Worm (Caenorhabditis elegans) whole organism, L3 larva: ENCODE results near the gene Y39A1A.17.

ENCODE experiments used
- R02D3.7 ChIP-seq: fragments of 150-350 bp; optimal IDR thresholded peaks from 2 replicates; lab custom pipeline; 2014; ENCODE audit warnings: missing biosample characterization, missing genetic modification characterization
- ZK546.5 ChIP-seq: sonication (generic microtip); optimal IDR thresholded peaks from 2 replicates; lab custom pipeline; 2017; ENCODE audit warnings: missing biosample characterization, missing genetic modification characterization
- aly-2 ChIP-seq: fragments of 150-350 bp; optimal IDR thresholded peaks from 2 replicates; lab custom pipeline; 2014; ENCODE audit warnings: missing biosample characterization, missing genetic modification characterization
- ama-1 ChIP-seq: fragments of 150-350 bp; optimal IDR thresholded peaks from 2 replicates; lab custom pipeline; 2018
- ceh-16 ChIP-seq: sonication (generic microtip); optimal IDR thresholded peaks from 2 replicates; lab custom pipeline; 2017; ENCODE audit warnings: missing biosample characterization, missing genetic modification characterization
- ceh-28 ChIP-seq: fragments of 150-350 bp; optimal IDR thresholded peaks from 2 replicates; lab custom pipeline; 2014; ENCODE audit warnings: missing biosample characterization, missing genetic modification reagents, missing genetic modification characterization
- ceh-82 ChIP-seq: fragments of 150-350 bp; optimal IDR thresholded peaks from 2 replicates; lab custom pipeline; 2014; ENCODE audit warnings: missing biosample characterization, missing genetic modification characterization
- ceh-9 ChIP-seq: sonication (generic microtip); optimal IDR thresholded peaks from 2 replicates; lab custom pipeline; 2018; ENCODE audit warnings: missing biosample characterization, missing genetic modification characterization
- daf-12 ChIP-seq: fragments of 150-350 bp; optimal IDR thresholded peaks from 2 replicates; lab custom pipeline; 2014; ENCODE audit warnings: missing biosample characterization, missing genetic modification reagents, missing genetic modification characterization
- egl-27 ChIP-seq: sonication (generic microtip); optimal IDR thresholded peaks from 4 replicates; lab custom pipeline; 2017; ENCODE audit warnings: missing biosample characterization, missing genetic modification reagents, missing genetic modification characterization
- egl-5 ChIP-seq: fragments of 150-350 bp; optimal IDR thresholded peaks from 2 replicates; lab custom pipeline; 2017; ENCODE audit warnings: missing biosample characterization, missing genetic modification reagents, missing genetic modification characterization, inconsistent platforms
- elt-1 ChIP-seq: fragments of 150-350 bp; optimal IDR thresholded peaks from 2 replicates; lab custom pipeline; 2014; ENCODE audit warnings: missing biosample characterization, missing genetic modification characterization
- elt-2 ChIP-seq: sonication (generic microtip); optimal IDR thresholded peaks from 2 replicates; lab custom pipeline; 2016; ENCODE audit warnings: missing genetic modification reagents, mild to moderate bottlenecking, missing genetic modification characterization, missing compliant biosample characterization
- eor-1 ChIP-seq, 2 experiments: fragments of 150-350 bp; optimal IDR thresholded peaks; 2 replicates each; lab custom pipeline; 2014 to 2018; ENCODE audit warnings: missing biosample characterization in 2 of 2, missing genetic modification characterization in 2 of 2
- fkh-10 ChIP-seq: sonication (generic microtip); optimal IDR thresholded peaks from 2 replicates; lab custom pipeline; 2017; ENCODE audit warnings: missing biosample characterization, missing genetic modification reagents, missing genetic modification characterization
- fkh-2 ChIP-seq: fragments of 150-350 bp; optimal IDR thresholded peaks from 2 replicates; lab custom pipeline; 2014; ENCODE audit warnings: missing biosample characterization, missing genetic modification reagents, missing genetic modification characterization
- fos-1 ChIP-seq: fragments of 150-350 bp; optimal IDR thresholded peaks from 2 replicates; lab custom pipeline; 2014; ENCODE audit warnings: missing biosample characterization, missing genetic modification characterization
- hmg-11 ChIP-seq: sonication (generic microtip); optimal IDR thresholded peaks from 2 replicates; lab custom pipeline; 2016; ENCODE audit warnings: missing genetic modification characterization, missing compliant biosample characterization
- jun-1 ChIP-seq: fragments of 150-350 bp; optimal IDR thresholded peaks from 2 replicates; lab custom pipeline; 2014; ENCODE audit warnings: missing biosample characterization, missing genetic modification reagents, missing genetic modification characterization
- lin-15B ChIP-seq: fragments of 150-350 bp; optimal IDR thresholded peaks from 2 replicates; lab custom pipeline; 2014; ENCODE audit warnings: missing biosample characterization, missing genetic modification characterization
- lin-39 ChIP-seq: fragments of 150-350 bp; optimal IDR thresholded peaks from 2 replicates; lab custom pipeline; 2018; ENCODE audit warnings: missing biosample characterization, missing genetic modification reagents, missing genetic modification characterization
- lsy-12 ChIP-seq: sonication (generic microtip); optimal IDR thresholded peaks from 2 replicates; lab custom pipeline; 2016; ENCODE audit warnings: mild to moderate bottlenecking, missing genetic modification characterization, missing compliant biosample characterization
- mdl-1 ChIP-seq: fragments of 150-350 bp; optimal IDR thresholded peaks from 2 replicates; lab custom pipeline; 2014; ENCODE audit warnings: missing biosample characterization, missing genetic modification characterization
- mml-1 ChIP-seq: fragments of 150-350 bp; sonication (generic microtip); optimal IDR thresholded peaks from 3 replicates; lab custom pipeline; 2014; ENCODE audit warnings: missing biosample characterization, missing genetic modification characterization
- nfya-1 ChIP-seq: sonication (generic microtip); optimal IDR thresholded peaks from 2 replicates; lab custom pipeline; 2017; ENCODE audit warnings: missing genetic modification characterization, mild to moderate bottlenecking, missing compliant biosample characterization, antibody characterized with exemption, moderate library complexity; ENCODE audit not compliant: insufficient read depth
- nhr-11 ChIP-seq: fragments of 150-350 bp; optimal IDR thresholded peaks from 2 replicates; lab custom pipeline; 2014; ENCODE audit warnings: missing biosample characterization, missing genetic modification characterization
- nhr-23 ChIP-seq: fragments of 150-350 bp; optimal IDR thresholded peaks from 2 replicates; lab custom pipeline; 2014; ENCODE audit warnings: missing biosample characterization, missing genetic modification reagents, missing genetic modification characterization
- nhr-237 ChIP-seq: fragments of 150-350 bp; optimal IDR thresholded peaks from 2 replicates; lab custom pipeline; 2014; ENCODE audit warnings: missing biosample characterization, missing genetic modification characterization
- nhr-25 ChIP-seq: sonication (generic microtip); optimal IDR thresholded peaks from 2 replicates; lab custom pipeline; 2017; ENCODE audit warnings: missing biosample characterization, missing genetic modification characterization
- nhr-28 ChIP-seq: fragments of 150-350 bp; optimal IDR thresholded peaks from 2 replicates; lab custom pipeline; 2014; ENCODE audit warnings: missing biosample characterization, missing genetic modification characterization
- nhr-43 ChIP-seq: sonication (generic microtip); optimal IDR thresholded peaks from 2 replicates; lab custom pipeline; 2016; ENCODE audit warnings: mild to moderate bottlenecking, missing genetic modification characterization, missing compliant biosample characterization; ENCODE audit not compliant: poor library complexity, severe bottlenecking
- nhr-67 ChIP-seq: fragments of 150-350 bp; optimal IDR thresholded peaks from 2 replicates; lab custom pipeline; 2014; ENCODE audit warnings: missing biosample characterization, missing genetic modification characterization
- nhr-76 ChIP-seq: fragments of 150-350 bp; sonication (generic microtip); optimal IDR thresholded peaks from 5 replicates; lab custom pipeline; 2014; ENCODE audit warnings: missing biosample characterization, missing genetic modification characterization
- nhr-77 ChIP-seq: fragments of 150-350 bp; optimal IDR thresholded peaks from 2 replicates; lab custom pipeline; 2014; ENCODE audit warnings: missing biosample characterization, missing genetic modification characterization
- pha-4 ChIP-seq: fragments of 150-350 bp; optimal IDR thresholded peaks from 2 replicates; lab custom pipeline; 2014; ENCODE audit warnings: missing biosample characterization, missing genetic modification reagents, missing genetic modification characterization
- pqm-1 ChIP-seq: fragments of 150-350 bp; optimal IDR thresholded peaks from 2 replicates; lab custom pipeline; 2017; ENCODE audit warnings: missing biosample characterization, missing genetic modification characterization, inconsistent platforms
- sea-2 ChIP-seq: fragments of 150-350 bp; sonication (generic microtip); optimal IDR thresholded peaks from 4 replicates; lab custom pipeline; 2014; ENCODE audit warnings: missing biosample characterization, missing genetic modification reagents, missing genetic modification characterization
- skn-1 ChIP-seq: fragments of 150-350 bp; optimal IDR thresholded peaks from 2 replicates; lab custom pipeline; 2014; ENCODE audit warnings: missing biosample characterization, missing genetic modification characterization
- snpc-4 ChIP-seq: fragments of 150-350 bp; optimal IDR thresholded peaks from 2 replicates; lab custom pipeline; 2014; ENCODE audit warnings: missing biosample characterization, missing genetic modification characterization
- unc-39 ChIP-seq: sonication (generic microtip); optimal IDR thresholded peaks from 4 replicates; lab custom pipeline; 2017; ENCODE audit warnings: missing biosample characterization, missing genetic modification characterization
- unc-62 ChIP-seq: fragments of 150-350 bp; sonication (generic microtip); optimal IDR thresholded peaks from 4 replicates; lab custom pipeline; 2014; ENCODE audit warnings: missing biosample characterization, missing genetic modification reagents, missing genetic modification characterization
- zag-1 ChIP-seq: fragments of 150-350 bp; optimal IDR thresholded peaks from 2 replicates; lab custom pipeline; 2014; ENCODE audit warnings: missing biosample characterization, missing genetic modification characterization
- ztf-11 ChIP-seq: fragments of 150-350 bp; optimal IDR thresholded peaks from 2 replicates; lab custom pipeline; 2014; ENCODE audit warnings: missing biosample characterization, missing genetic modification characterization

Y39A1A.17 gene

ce11 chrIII:10720170-10720569 is 29.3 kb upstream of the Y39A1A.17 start (continued):
- TF ChIP-seq lin-15B (peak; percentile 80), egl-5 (peak; percentile 82), nfya-1 (tag; lab: Kevin White, UChicago) (peak; percentile 97), R02D3.7 (peak; percentile 56), ama-1 (lab: Kevin White, UChicago) (peak; percentile 35), nhr-76 (tag; lab: Kevin White, UChicago) (no peak), hmg-11 (tag; lab: Kevin White, UChicago) (peak; percentile 98), ceh-16 (tag; lab: Kevin White, UChicago) (no peak), mdl-1 (tag; lab: Kevin White, UChicago) (peak; percentile 70), snpc-4 (peak; percentile 50), nhr-11 (tag; lab: Kevin White, UChicago) (peak; percentile 6), nhr-77 (tag; lab: Kevin White, UChicago) (no peak)

ce11 chrIII:10719057-10719456 is 28.1 kb upstream of the Y39A1A.17 start:
- TF ChIP-seq pqm-1 (tag; lab: Kevin White, UChicago) (peak; percentile 93), nhr-25 (tag; lab: Kevin White, UChicago) (peak; percentile 2), nfya-1 (tag; lab: Kevin White, UChicago) (no peak), ama-1 (lab: Kevin White, UChicago) (peak; percentile 9), elt-2 (tag; lab: Kevin White, UChicago) (peak; percentile 81), mdl-1 (tag; lab: Kevin White, UChicago) (peak; percentile 22), unc-62 (GFP tag; lab: Kevin White, UChicago) (no peak), sea-2 (GFP tag; lab: Kevin White, UChicago) (no peak), jun-1 (tag; lab: Kevin White, UChicago) (peak; percentile 43), R02D3.7 (no peak), ceh-82 (no peak), mml-1 (no peak), ceh-28 (tag; lab: Kevin White, UChicago) (peak; percentile 3), lsy-12 (no peak), fos-1 (tag; lab: Kevin White, UChicago) (no peak), elt-1 (tag; lab: Kevin White, UChicago) (no peak), pha-4 (tag; lab: Kevin White, UChicago) (peak; percentile 61)

ce11 chrIII:10718078-10718477 is 27.2 kb upstream of the Y39A1A.17 start:
- TF ChIP-seq nhr-28 (tag; lab: Kevin White, UChicago): no peak
- TF ChIP-seq nhr-23 (tag; lab: Kevin White, UChicago): peak; percentile 12
- TF ChIP-seq unc-39 (tag; lab: Kevin White, UChicago): no peak
- no peak for TF ChIP-seq fkh-2 (tag; lab: Kevin White, UChicago)
- no peak for TF ChIP-seq unc-62 (GFP tag; lab: Kevin White, UChicago)
- TF ChIP-seq ceh-9: no peak
- TF ChIP-seq pha-4 (tag; lab: Kevin White, UChicago): no peak
- peak; percentile 16 for TF ChIP-seq nhr-43 (tag; lab: Kevin White, UChicago)
- TF ChIP-seq lsy-12: peak; percentile 5
- no peak for TF ChIP-seq mdl-1 (tag; lab: Kevin White, UChicago)
- TF ChIP-seq lin-39: no peak
- TF ChIP-seq ZK546.5 (tag; lab: Kevin White, UChicago): no peak
- TF ChIP-seq ama-1 (lab: Kevin White, UChicago): peak; percentile 62
- peak; percentile 38 for TF ChIP-seq pqm-1 (tag; lab: Kevin White, UChicago)
- TF ChIP-seq, all 47 proteins: peak for 5

- TF ChIP-seq ztf-11 (no peak), nfya-1 (tag; lab: Kevin White, UChicago) (peak; percentile 64), fkh-2 (tag; lab: Kevin White, UChicago) (no peak), skn-1 (tag; lab: Kevin White, UChicago) (no peak), egl-5 (no peak), nhr-67 (tag; lab: Kevin White, UChicago) (no peak), ceh-9 (no peak), elt-2 (tag; lab: Kevin White, UChicago) (peak; percentile 63), nhr-237 (tag; lab: Kevin White, UChicago) (no peak), ama-1 (lab: Kevin White, UChicago) (peak; percentile 96), daf-12 (no peak), lsy-12 (peak; percentile 17), mdl-1 (tag; lab: Kevin White, UChicago) (peak; percentile 61), snpc-4 (no peak), nhr-28 (tag; lab: Kevin White, UChicago) (no peak), egl-27 (tag; lab: Kevin White, UChicago) (no peak), sea-2 (GFP tag; lab: Kevin White, UChicago) (no peak), fkh-10 (GFP tag; lab: Kevin White, UChicago) (no peak), ZK546.5 (tag; lab: Kevin White, UChicago) (no peak), lin-39 (no peak), zag-1 (tag; lab: Kevin White, UChicago) (no peak), fos-1 (tag; lab: Kevin White, UChicago) (no peak), nhr-11 (tag; lab: Kevin White, UChicago) (no peak), nhr-76 (tag; lab: Kevin White, UChicago) (peak; percentile 40), ceh-28 (tag; lab: Kevin White, UChicago) (peak; percentile 46), R02D3.7 (peak; percentile 19), aly-2 (tag; lab: Kevin White, UChicago) (no peak), elt-1 (tag; lab: Kevin White, UChicago) (no peak), pha-4 (tag; lab: Kevin White, UChicago) (no peak), eor-1 (tag; optimal IDR thresholded peaks at IDR 0.05; lab: Kevin White, UChicago) (no peak), pqm-1 (tag; lab: Kevin White, UChicago) (peak; percentile 63), unc-39 (tag; lab: Kevin White, UChicago) (peak; percentile 31), mml-1 (no peak)
These were observed 26.6 kb upstream of the Y39A1A.17 start for ce11 chrIII:10717479-10717878.
